Fruit fly (Drosophila melanogaster): ENCODE measurements around the gene CG42716.

Gene CG42716

dm6 chr3L:16026065-16026789, 7.4 kb upstream of the CG42716 start:
- TF ChIP-seq CG8478 (optimal IDR thresholded peaks at IDR 0.05) (no peak), CTCF (optimal IDR thresholded peaks at IDR 0.05) (no peak)

dm6 chr3L:16027163-16027633, 6.4 kb upstream of the CG42716 start:
- no peak for TF ChIP-seq CTCF (optimal IDR thresholded peaks at IDR 0.05)
- TF ChIP-seq CG8478 (optimal IDR thresholded peaks at IDR 0.05), result no peak

- TF ChIP-seq CG8478 (optimal IDR thresholded peaks at IDR 0.05) (no peak), CTCF (optimal IDR thresholded peaks at IDR 0.05) (no peak)
Observed at dm6 chr3L:16028924-16029323, 4.7 kb upstream of the CG42716 start.

- TF ChIP-seq CG8478 (optimal IDR thresholded peaks at IDR 0.05) (no peak), CTCF (optimal IDR thresholded peaks at IDR 0.05) (no peak)
Observed at dm6 chr3L:16034224-16034623, 646 bp downstream of the CG42716 start, which contains the start of gene CG42538. CG42538 (plus strand) TSS chr3L:16034524.

- no peak for TF ChIP-seq CG8478 (optimal IDR thresholded peaks at IDR 0.05)
- no peak for TF ChIP-seq CTCF (optimal IDR thresholded peaks at IDR 0.05)
Observed at dm6 chr3L:16035185-16035584, 1.6 kb downstream of the CG42716 start, which contains the start of gene CG5895. CG5895 (plus strand) TSS chr3L:16035485.

- TF ChIP-seq CG8478 (optimal IDR thresholded peaks at IDR 0.05), result no peak
- peak; percentile 55 to 73 for TF ChIP-seq CTCF (optimal IDR thresholded peaks at IDR 0.05)
Observed at dm6 chr3L:16037048-16037477, 3.5 kb downstream of the CG42716 start.

- TF ChIP-seq CTCF (optimal IDR thresholded peaks at IDR 0.05) (no peak), CG8478 (optimal IDR thresholded peaks at IDR 0.05) (no peak)
Observed at dm6 chr3L:16037690-16038332, 4.2 kb downstream of the CG42716 start.

- no peak for TF ChIP-seq CG8478 (optimal IDR thresholded peaks at IDR 0.05)
- TF ChIP-seq CTCF (optimal IDR thresholded peaks at IDR 0.05), result no peak
Observed at dm6 chr3L:16039063-16039462, 5.5 kb downstream of the CG42716 start.

- TF ChIP-seq CTCF (optimal IDR thresholded peaks at IDR 0.05) (no peak), CG8478 (optimal IDR thresholded peaks at IDR 0.05) (no peak)
Observed at dm6 chr3L:16040389-16040788, 6.8 kb downstream of the CG42716 start.

dm6 chr3L:16041260-16042079, 7.9 kb downstream of the CG42716 start:
- TF ChIP-seq CG8478 (optimal IDR thresholded peaks at IDR 0.05) (no peak), CTCF (optimal IDR thresholded peaks at IDR 0.05) (no peak)

- no peak for TF ChIP-seq CTCF (optimal IDR thresholded peaks at IDR 0.05)
Observed at dm6 chr3L:16042080-16042344, 8.4 kb downstream of the CG42716 start.

- TF ChIP-seq CG8478 (optimal IDR thresholded peaks at IDR 0.05), result no peak
- no peak for TF ChIP-seq CTCF (optimal IDR thresholded peaks at IDR 0.05)
Observed at dm6 chr3L:16042640-16043039, 9.1 kb downstream of the CG42716 start.

dm6 chr3L:16043045-16043781, 9.6 kb downstream of the CG42716 start:
- TF ChIP-seq CTCF (optimal IDR thresholded peaks at IDR 0.05) (no peak), CG8478 (optimal IDR thresholded peaks at IDR 0.05) (no peak)

- no peak for TF ChIP-seq CG8478 (optimal IDR thresholded peaks at IDR 0.05)
- no peak for TF ChIP-seq CTCF (optimal IDR thresholded peaks at IDR 0.05)
Observed at dm6 chr3L:16043782-16044352, 10.3 kb downstream of the CG42716 start.

All from S2 (cell line).